Fruit fly (Drosophila melanogaster) whole organism: ENCODE results near the gene CG7550.

Experiments
- EcR ChIP-seq, 2 experiments: fragments of >200 bp; optimal IDR thresholded peaks; 2 replicates each; lab custom pipeline; 2017; ENCODE audit warnings: missing biosample characterization in 2 of 2, missing genetic modification characterization in 2 of 2, missing genetic modification reagents in 2 of 2
- usp ChIP-seq: fragments of >200 bp; optimal IDR thresholded peaks from 2 replicates; lab custom pipeline; 2017; ENCODE audit warnings: missing biosample characterization, missing genetic modification characterization, mixed read lengths

dm6 chr3L:8157079-8157478 lies 32.7 kb upstream of the CG7550 start:
- TF ChIP-seq usp (GFP tag; lab: Kevin White, UChicago) (no peak), EcR (GFP tag; optimal IDR thresholded peaks at IDR 0.05; lab: Kevin White, UChicago) (no peak)
